Fruit fly (Drosophila melanogaster): ENCODE data around the gene js.

Gene js

dm6 chr3R:16349111-16349655 lies 18.9 kb downstream of the js start, which contains the start of the genes CG14879 and Manf:
Gene CG14879, minus strand, starts transcription at chr3R:16349226.
Gene Manf, plus strand, starts transcription at chr3R:16349404.
- TF ChIP-seq usp (GFP tag; optimal IDR thresholded peaks at IDR 0.05) (no peak), EcR (GFP tag; optimal IDR thresholded peaks at IDR 0.05) (no peak), psq (optimal IDR thresholded peaks at IDR 0.05) (no peak), pan (optimal IDR thresholded peaks at IDR 0.05) (no peak), Dll (optimal IDR thresholded peaks at IDR 0.05) (no peak), CG8478 (optimal IDR thresholded peaks at IDR 0.05) (no peak)

- no peak for TF ChIP-seq EcR (GFP tag; optimal IDR thresholded peaks at IDR 0.05)
- no peak for TF ChIP-seq CG8478 (optimal IDR thresholded peaks at IDR 0.05)
- TF ChIP-seq usp (GFP tag; optimal IDR thresholded peaks at IDR 0.05), result no peak
- TF ChIP-seq pan (optimal IDR thresholded peaks at IDR 0.05), result no peak
Measured at dm6 chr3R:16348289-16348688, 19.8 kb downstream of the js start.

- no peak for TF ChIP-seq Dll (optimal IDR thresholded peaks at IDR 0.05)
- TF ChIP-seq EcR (GFP tag; optimal IDR thresholded peaks at IDR 0.05), result no peak
- no peak for TF ChIP-seq pan (optimal IDR thresholded peaks at IDR 0.05)
- TF ChIP-seq usp (GFP tag; optimal IDR thresholded peaks at IDR 0.05), result no peak
- no peak for TF ChIP-seq psq (optimal IDR thresholded peaks at IDR 0.05)
- no peak for TF ChIP-seq CG8478 (optimal IDR thresholded peaks at IDR 0.05)
Measured at dm6 chr3R:16347626-16348264, 20.4 kb downstream of the js start.

dm6 chr3R:16341817-16342374 lies 26.2 kb downstream of the js start, which contains the start of the genes SF2 and pad:
Gene SF2, minus strand, starts transcription at chr3R:16341988.
Gene pad, plus strand, starts transcription at chr3R:16342318.
- TF ChIP-seq usp (GFP tag; optimal IDR thresholded peaks at IDR 0.05) (no peak), EcR (GFP tag; optimal IDR thresholded peaks at IDR 0.05) (no peak), Dll (optimal IDR thresholded peaks at IDR 0.05) (no peak)

dm6 chr3R:16340610-16341009 lies 27.5 kb downstream of the js start:
- TF ChIP-seq CG8478 (optimal IDR thresholded peaks at IDR 0.05), result no peak
- TF ChIP-seq Dll (optimal IDR thresholded peaks at IDR 0.05), result no peak
- no peak for TF ChIP-seq psq (optimal IDR thresholded peaks at IDR 0.05)
- no peak for TF ChIP-seq EcR (GFP tag; optimal IDR thresholded peaks at IDR 0.05)
- TF ChIP-seq usp (GFP tag; optimal IDR thresholded peaks at IDR 0.05), result no peak
- TF ChIP-seq pan (optimal IDR thresholded peaks at IDR 0.05), result no peak

- no peak for TF ChIP-seq pan (optimal IDR thresholded peaks at IDR 0.05)
- no peak for TF ChIP-seq usp (GFP tag; optimal IDR thresholded peaks at IDR 0.05)
- no peak for TF ChIP-seq EcR (GFP tag; optimal IDR thresholded peaks at IDR 0.05)
- TF ChIP-seq Dll (optimal IDR thresholded peaks at IDR 0.05), result no peak
- no peak for TF ChIP-seq CG8478 (optimal IDR thresholded peaks at IDR 0.05)
- no peak for TF ChIP-seq psq (optimal IDR thresholded peaks at IDR 0.05)
Measured at dm6 chr3R:16339475-16339874, 28.6 kb downstream of the js start, which contains the start of gene Sulf1. Gene Sulf1, minus strand, starts transcription at chr3R:16339575.

dm6 chr3R:16338342-16338741 lies 29.8 kb downstream of the js start:
- no peak for TF ChIP-seq psq (optimal IDR thresholded peaks at IDR 0.05)
- TF ChIP-seq usp (GFP tag; optimal IDR thresholded peaks at IDR 0.05), result no peak
- no peak for TF ChIP-seq CG8478 (optimal IDR thresholded peaks at IDR 0.05)
- no peak for TF ChIP-seq EcR (GFP tag; optimal IDR thresholded peaks at IDR 0.05)
- TF ChIP-seq pan (optimal IDR thresholded peaks at IDR 0.05), result no peak
- TF ChIP-seq Dll (optimal IDR thresholded peaks at IDR 0.05), result no peak

dm6 chr3R:16337863-16338262 lies 30.2 kb downstream of the js start:
- TF ChIP-seq EcR (GFP tag; optimal IDR thresholded peaks at IDR 0.05), result no peak
- no peak for TF ChIP-seq pan (optimal IDR thresholded peaks at IDR 0.05)
- TF ChIP-seq Dll (optimal IDR thresholded peaks at IDR 0.05), result no peak
- TF ChIP-seq usp (GFP tag; optimal IDR thresholded peaks at IDR 0.05), result no peak

- TF ChIP-seq EcR (GFP tag; optimal IDR thresholded peaks at IDR 0.05), result no peak
- TF ChIP-seq pan (optimal IDR thresholded peaks at IDR 0.05), result no peak
- TF ChIP-seq CG8478 (optimal IDR thresholded peaks at IDR 0.05), result no peak
Measured at dm6 chr3R:16337053-16337385, 31.1 kb downstream of the js start.

- no peak for TF ChIP-seq EcR (GFP tag; optimal IDR thresholded peaks at IDR 0.05)
- no peak for TF ChIP-seq pan (optimal IDR thresholded peaks at IDR 0.05)
- no peak for TF ChIP-seq usp (GFP tag; optimal IDR thresholded peaks at IDR 0.05)
- TF ChIP-seq psq (optimal IDR thresholded peaks at IDR 0.05), result no peak
- no peak for TF ChIP-seq Dll (optimal IDR thresholded peaks at IDR 0.05)
- TF ChIP-seq CG8478 (optimal IDR thresholded peaks at IDR 0.05), result no peak
Measured at dm6 chr3R:16336327-16337052, 31.6 kb downstream of the js start.

- no peak for TF ChIP-seq psq (optimal IDR thresholded peaks at IDR 0.05)
- TF ChIP-seq pan (optimal IDR thresholded peaks at IDR 0.05), result no peak
- no peak for TF ChIP-seq Dll (optimal IDR thresholded peaks at IDR 0.05)
- no peak for TF ChIP-seq CG8478 (optimal IDR thresholded peaks at IDR 0.05)
- TF ChIP-seq usp (GFP tag; optimal IDR thresholded peaks at IDR 0.05), result no peak
Measured at dm6 chr3R:16335438-16336073, 32.5 kb downstream of the js start.

dm6 chr3R:16334797-16335196 lies 33.3 kb downstream of the js start:
- TF ChIP-seq Dll (optimal IDR thresholded peaks at IDR 0.05) (no peak), CG8478 (optimal IDR thresholded peaks at IDR 0.05) (no peak)

Measured in whole organism.